Fruit fly (Drosophila melanogaster): Measurements from ENCODE around the gene CG7631.

DNA sequence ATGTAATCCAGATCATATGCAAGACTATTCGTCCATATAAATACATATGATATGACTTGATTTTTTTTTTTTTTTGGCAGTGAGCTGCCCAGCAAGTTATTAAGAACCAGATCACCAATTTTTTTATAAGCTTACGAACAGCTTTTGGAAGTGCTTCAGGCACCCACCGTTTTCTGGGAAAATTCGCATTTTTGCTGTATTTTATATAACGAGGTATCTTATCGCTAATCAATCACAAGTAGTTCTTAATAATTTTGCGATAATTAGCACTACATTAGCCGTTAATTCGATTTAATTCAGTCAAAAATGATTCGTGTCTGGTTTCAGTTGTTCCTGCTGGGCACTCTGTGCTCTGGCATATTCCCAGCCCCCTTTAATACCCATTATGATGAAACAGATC is at the start of gene CG7631:
- no peak for TF ChIP-seq CG17806 (tag; optimal IDR thresholded peaks at IDR 0.05)
- no peak for TF ChIP-seq CG8301 (tag; optimal IDR thresholded peaks at IDR 0.05)
- TF ChIP-seq CG8159 (tag; optimal IDR thresholded peaks at IDR 0.05), result no peak
- TF ChIP-seq D1 (tag; optimal IDR thresholded peaks at IDR 0.05), result no peak
- TF ChIP-seq gl (tag; optimal IDR thresholded peaks at IDR 0.05), result no peak
- TF ChIP-seq CG12605 (GFP tag; IDR thresholded peaks at IDR 0.05), result no peak
